Worm (Caenorhabditis elegans): ENCODE measurements around the gene F13D11.3.

DNA sequence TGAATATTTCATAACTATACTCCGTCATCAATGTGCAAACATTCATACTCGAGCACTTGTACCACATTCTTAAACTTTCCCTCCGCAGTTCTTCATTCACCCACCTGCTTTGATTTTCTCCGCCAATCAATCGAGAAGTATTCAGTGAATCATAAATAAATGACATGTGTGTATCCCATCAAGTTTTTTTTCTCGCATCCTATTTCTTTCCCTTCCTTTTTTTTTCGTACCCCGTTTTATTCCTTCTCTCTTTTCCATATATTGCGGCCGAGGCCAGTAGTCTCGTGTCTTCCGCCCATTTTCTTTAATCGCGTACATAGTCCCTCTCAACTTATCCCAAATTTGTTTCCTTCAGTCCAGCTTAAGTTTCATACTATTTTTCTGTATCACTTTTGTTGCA is 43.0 kb upstream of the F13D11.3 start, which contains the start of gene atat-2:
- TF ChIP-seq atf-7 (tag; optimal IDR thresholded peaks at IDR 0.05) (no peak), D2030.7 (GFP tag; IDR thresholded peaks at IDR 0.05) (no peak), somi-1 (GFP tag; optimal IDR thresholded peaks at IDR 0.05) (no peak), ztf-18 (tag; optimal IDR thresholded peaks at IDR 0.05) (no peak), F37B4.10 (GFP tag; IDR thresholded peaks at IDR 0.05) (no peak), nhr-27 (tag; optimal IDR thresholded peaks at IDR 0.05) (no peak), snpc-4 (GFP tag; optimal IDR thresholded peaks at IDR 0.05) (no peak), snpc-4 (tag; optimal IDR thresholded peaks at IDR 0.05) (no peak), Y53F4B.3 (GFP tag; IDR thresholded peaks at IDR 0.05) (no peak), F57C9.4 (tag; optimal IDR thresholded peaks at IDR 0.05) (no peak), madf-3 (GFP tag; IDR thresholded peaks at IDR 0.05) (no peak), F22D6.2 (tag; optimal IDR thresholded peaks at IDR 0.05) (no peak), snpc-1.3 (tag; optimal IDR thresholded peaks at IDR 0.05; ENCODE audit: insufficient read depth) (no peak), unc-62 (GFP tag; optimal IDR thresholded peaks at IDR 0.05) (no peak)

All from whole organism, young adult.